Fruit fly (Drosophila melanogaster) whole organism, pupa: ENCODE data around the gene CG31517.

Experiments
- CG10348 ChIP-seq: fragments of 200-800 bp; sonication (Bioruptor generic); IDR thresholded peaks from 2 replicates; pipeline ENCODE4 v1.3.6; 2022; ENCODE audit warnings: missing biosample characterization, missing genetic modification characterization
- CG12605 ChIP-seq: fragments of 200-800 bp; sonication (Bioruptor generic); IDR thresholded peaks from 2 replicates; pipeline ENCODE4 v1.3.6; 2022; ENCODE audit warnings: missing biosample characterization, missing genetic modification characterization
- CG13204 ChIP-seq: fragments of 200-800 bp; sonication (Bioruptor generic); optimal IDR thresholded peaks from 2 replicates; lab custom pipeline; 2018; ENCODE audit warnings: missing biosample characterization, mild to moderate bottlenecking, missing genetic modification characterization, moderate library complexity
- CG14655 ChIP-seq: fragments of 200-800 bp; sonication (Bioruptor generic); optimal IDR thresholded peaks from 3 replicates; lab custom pipeline; 2017; ENCODE audit warnings: mild to moderate bottlenecking, missing biosample characterization, missing genetic modification reagents, missing genetic modification characterization
- CG15710 ChIP-seq: fragments of 200-800 bp; sonication (Bioruptor generic); optimal IDR thresholded peaks from 2 replicates; lab custom pipeline; 2018; ENCODE audit warnings: missing biosample characterization, mild to moderate bottlenecking, missing genetic modification characterization, moderate library complexity
- CG17806 ChIP-seq: fragments of 200-800 bp; sonication (Bioruptor generic); optimal IDR thresholded peaks from 2 replicates; lab custom pipeline; 2018; ENCODE audit warnings: missing biosample characterization, mild to moderate bottlenecking, missing genetic modification characterization, moderate library complexity
- CG32121 ChIP-seq: fragments of 200-800 bp; sonication (Bioruptor generic); IDR thresholded peaks from 2 replicates; pipeline ENCODE4 v1.3.6; 2022; ENCODE audit warnings: missing biosample characterization, missing genetic modification characterization
- CG34367 ChIP-seq: fragments of 200-800 bp; sonication (Bioruptor generic); optimal IDR thresholded peaks from 2 replicates; lab custom pipeline; 2018; ENCODE audit warnings: missing biosample characterization, mild to moderate bottlenecking, missing genetic modification characterization
- CG4496 ChIP-seq: fragments of 200-800 bp; sonication (Bioruptor generic); IDR thresholded peaks from 3 replicates; pipeline ENCODE4 v1.3.6; 2022; ENCODE audit warnings: missing biosample characterization, missing genetic modification characterization
- CG8159 ChIP-seq: fragments of 200-800 bp; sonication (Bioruptor generic); optimal IDR thresholded peaks from 3 replicates; lab custom pipeline; 2018; ENCODE audit warnings: missing biosample characterization, mild to moderate bottlenecking, missing genetic modification characterization, moderate library complexity
- CG8301 ChIP-seq: fragments of 200-800 bp; sonication (Bioruptor generic); optimal IDR thresholded peaks from 2 replicates; lab custom pipeline; 2018; ENCODE audit warnings: missing biosample characterization, mild to moderate bottlenecking, missing genetic modification characterization
- CG9948 ChIP-seq: fragments of 200-800 bp; sonication (Bioruptor generic); optimal IDR thresholded peaks from 2 replicates; lab custom pipeline; 2018; ENCODE audit warnings: missing biosample characterization, mild to moderate bottlenecking, missing genetic modification characterization, moderate library complexity
- D1 ChIP-seq: fragments of 200-800 bp; sonication (Bioruptor generic); optimal IDR thresholded peaks from 2 replicates; lab custom pipeline; 2018; ENCODE audit warnings: missing biosample characterization, mild to moderate bottlenecking, missing genetic modification characterization, moderate library complexity
- EcR ChIP-seq: fragments of 200-800 bp; sonication (Bioruptor generic); optimal IDR thresholded peaks from 3 replicates; lab custom pipeline; 2019; ENCODE audit warnings: missing biosample characterization, missing genetic modification characterization, mild to moderate bottlenecking, moderate library complexity, missing genetic modification reagents
- Ets98B ChIP-seq: fragments of 200-800 bp; sonication (Bioruptor generic); IDR thresholded peaks from 2 replicates; pipeline ENCODE4 v1.3.6; 2022; ENCODE audit warnings: missing biosample characterization, missing genetic modification characterization
- Pif1A ChIP-seq: fragments of 200-800 bp; sonication (Bioruptor generic); optimal IDR thresholded peaks from 3 replicates; lab custom pipeline; 2016; ENCODE audit warnings: missing biosample characterization, missing genetic modification characterization
- Pif1B ChIP-seq: fragments of 200-800 bp; sonication (Bioruptor generic); optimal IDR thresholded peaks from 3 replicates; lab custom pipeline; 2016; ENCODE audit warnings: missing biosample characterization, missing genetic modification characterization
- Snoo ChIP-seq: fragments of 200-800 bp; sonication (Bioruptor generic); optimal IDR thresholded peaks from 3 replicates; lab custom pipeline; 2017; ENCODE audit warnings: missing biosample characterization, mild to moderate bottlenecking, missing genetic modification characterization, inconsistent platforms
- fd96Ca ChIP-seq: fragments of 200-800 bp; sonication (Bioruptor generic); IDR thresholded peaks from 3 replicates; pipeline ENCODE4 v1.3.6; 2022; ENCODE audit warnings: missing biosample characterization, missing genetic modification characterization
- gl ChIP-seq: fragments of 200-800 bp; sonication (Bioruptor generic); optimal IDR thresholded peaks from 2 replicates; lab custom pipeline; 2018; ENCODE audit warnings: missing biosample characterization, mild to moderate bottlenecking, missing genetic modification characterization
- rn ChIP-seq: fragments of 200-800 bp; sonication (Bioruptor generic); IDR thresholded peaks from 2 replicates; pipeline ENCODE4 v1.3.6; 2022; ENCODE audit warnings: missing biosample characterization, missing genetic modification characterization

Gene CG31517

dm6 chr3R:13995426-13995825 lies 47.2 kb downstream of the CG31517 start:
- TF ChIP-seq rn (GFP tag; lab: Robert Waterston, UW) (no peak), CG15710 (tag; lab: Kevin White, UChicago) (no peak), Ets98B (GFP tag; lab: Robert Waterston, UW) (no peak), CG9948 (tag; lab: Kevin White, UChicago) (no peak), Pif1A (GFP tag; lab: Kevin White, UChicago) (no peak), CG8301 (no peak), CG34367 (tag; lab: Kevin White, UChicago) (no peak), Pif1B (GFP tag; lab: Kevin White, UChicago) (no peak), CG12605 (GFP tag; lab: Robert Waterston, UW) (no peak), CG32121 (GFP tag; lab: Robert Waterston, UW) (no peak), CG14655 (GFP tag; lab: Kevin White, UChicago) (no peak)

dm6 chr3R:13995933-13996332 lies 47.7 kb downstream of the CG31517 start:
- TF ChIP-seq EcR (GFP tag; lab: Kevin White, UChicago): no peak
- no peak for TF ChIP-seq CG8159 (tag; lab: Kevin White, UChicago)
- no peak for TF ChIP-seq CG17806 (tag; lab: Kevin White, UChicago)
- TF ChIP-seq D1 (tag; lab: Kevin White, UChicago): no peak

- TF ChIP-seq Snoo (no peak), CG34367 (tag; lab: Kevin White, UChicago) (no peak), CG15710 (tag; lab: Kevin White, UChicago) (no peak), fd96Ca (GFP tag; lab: Robert Waterston, UW) (no peak), D1 (tag; lab: Kevin White, UChicago) (no peak), CG13204 (GFP tag; lab: Kevin White, UChicago) (no peak), Pif1A (GFP tag; lab: Kevin White, UChicago) (no peak), CG8159 (tag; lab: Kevin White, UChicago) (no peak), CG9948 (tag; lab: Kevin White, UChicago) (no peak), Ets98B (GFP tag; lab: Robert Waterston, UW) (no peak), CG14655 (GFP tag; lab: Kevin White, UChicago) (no peak), CG10348 (no peak), CG32121 (GFP tag; lab: Robert Waterston, UW) (no peak), EcR (GFP tag; lab: Kevin White, UChicago) (no peak), rn (GFP tag; lab: Robert Waterston, UW) (no peak), CG8301 (no peak), CG12605 (GFP tag; lab: Robert Waterston, UW) (no peak), gl (tag; lab: Kevin White, UChicago) (no peak), CG17806 (tag; lab: Kevin White, UChicago) (no peak)
- TF ChIP-seq, all 21 proteins: peak for 0
Measured at dm6 chr3R:13997762-13998161, 49.5 kb downstream of the CG31517 start.

- TF ChIP-seq rn (GFP tag; lab: Robert Waterston, UW) (no peak), D1 (tag; lab: Kevin White, UChicago) (no peak), CG34367 (tag; lab: Kevin White, UChicago) (no peak)
Measured at dm6 chr3R:13998162-13998561, 49.9 kb downstream of the CG31517 start.

- TF ChIP-seq gl (tag; lab: Kevin White, UChicago) (no peak), rn (GFP tag; lab: Robert Waterston, UW) (no peak), CG4496 (GFP tag; lab: Robert Waterston, UW) (no peak), CG17806 (tag; lab: Kevin White, UChicago) (no peak), CG10348 (no peak), Pif1B (GFP tag; lab: Kevin White, UChicago) (no peak), CG9948 (tag; lab: Kevin White, UChicago) (no peak), Pif1A (GFP tag; lab: Kevin White, UChicago) (no peak), EcR (GFP tag; lab: Kevin White, UChicago) (no peak)
Measured at dm6 chr3R:13998595-13998994, 50.4 kb downstream of the CG31517 start.
